Worm (Caenorhabditis elegans): Measurements from ENCODE around the gene sri-32.
"Not testable (repeated sequence)": the region's sequence is repeated elsewhere in the genome, so short reads cannot be mapped to it uniquely, and the experiment has no call there.

The sri-32 gene

ce11 chrII:3142855-3143254 lies 11.4 kb downstream of the sri-32 start, which contains the start of gene sri-42:
sri-42 (minus strand) TSS chrII:3142955.
- not testable (repeated sequence) for TF ChIP-seq egl-18 (GFP tag; IDR thresholded peaks at IDR 0.05); tbx-9 (tag; optimal IDR thresholded peaks at IDR 0.05; ENCODE audit: borderline replicate concordance); ceh-27 (GFP tag; optimal IDR thresholded peaks at IDR 0.05)

ce11 chrII:3137804-3138203 lies 16.5 kb downstream of the sri-32 start, which contains the start of gene sri-54:
sri-54 (minus strand) TSS chrII:3137904.
- TF ChIP-seq repo-1 (tag; optimal IDR thresholded peaks at IDR 0.05) (no peak), nfya-2 (GFP tag; IDR thresholded peaks at IDR 0.05) (no peak), ZK185.1 (tag; optimal IDR thresholded peaks at IDR 0.05; ENCODE audit: poor library complexity, severe bottlenecking) (no peak), F39B2.1 (GFP tag; IDR thresholded peaks at IDR 0.05) (no peak), T26A5.8 (tag; optimal IDR thresholded peaks at IDR 0.05) (no peak), F10E7.11 (tag; optimal IDR thresholded peaks at IDR 0.05) (no peak), C17E4.6 (GFP tag; IDR thresholded peaks at IDR 0.05) (no peak), tbp1 (GFP tag; optimal IDR thresholded peaks at IDR 0.05) (no peak), snpc-4 (GFP tag; optimal IDR thresholded peaks at IDR 0.05) (no peak), snpc-4 (tag; optimal IDR thresholded peaks at IDR 0.05) (no peak), attf-5 (GFP tag; optimal IDR thresholded peaks at IDR 0.05) (no peak), lir-1 (GFP tag; conservative IDR thresholded peaks at IDR 0.05) (no peak)

ce11 chrII:3135293-3135692 lies 19.0 kb downstream of the sri-32 start:
- TF ChIP-seq rpc-1 (optimal IDR thresholded peaks at IDR 0.05) (no peak), rpc-1 (tag; optimal IDR thresholded peaks at IDR 0.05) (no peak), C17E4.6 (GFP tag; IDR thresholded peaks at IDR 0.05) (no peak), ceh-100 (GFP tag; IDR thresholded peaks at IDR 0.05) (no peak), chd-7 (tag; optimal IDR thresholded peaks at IDR 0.05) (no peak), lsy-27 (tag; optimal IDR thresholded peaks at IDR 0.05; ENCODE audit: borderline replicate concordance, insufficient read depth) (no peak), Y79H2A.3 (GFP tag; conservative IDR thresholded peaks at IDR 0.05) (no peak), zfh-2 (GFP tag; conservative IDR thresholded peaks at IDR 0.05) (no peak), madf-10 (tag; optimal IDR thresholded peaks at IDR 0.05) (no peak), Y53G8AR.9 (GFP tag; conservative IDR thresholded peaks at IDR 0.05) (no peak), ceh-40 (GFP tag; IDR thresholded peaks at IDR 0.05) (no peak), hlh-26 (GFP tag; conservative IDR thresholded peaks at IDR 0.05) (no peak), lin-26 (GFP tag; IDR thresholded peaks at IDR 0.05) (no peak), madf-3 (GFP tag; IDR thresholded peaks at IDR 0.05) (no peak), tlf-1 (GFP tag; optimal IDR thresholded peaks at IDR 0.05) (no peak), B0035.1 (tag; optimal IDR thresholded peaks at IDR 0.05) (no peak), mcd-1 (GFP tag; IDR thresholded peaks at IDR 0.05) (no peak), ekl-4 (GFP tag; IDR thresholded peaks at IDR 0.05) (no peak)

ce11 chrII:3129007-3129406 lies 25.3 kb downstream of the sri-32 start, which contains the start of gene chil-24:
chil-24 (plus strand) TSS chrII:3129162.
- TF ChIP-seq nhr-27 (tag; optimal IDR thresholded peaks at IDR 0.05) (no peak), egrh-3 (GFP tag; IDR thresholded peaks at IDR 0.05) (no peak), cebp-1 (GFP tag; IDR thresholded peaks at IDR 0.05) (no peak), cebp-1 (tag; optimal IDR thresholded peaks at IDR 0.05) (peak; percentile 78), hmg-1.2 (GFP tag; IDR thresholded peaks at IDR 0.05) (peak; percentile 96), fkh-3 (tag; optimal IDR thresholded peaks at IDR 0.05) (no peak), pbrm-1 (GFP tag; IDR thresholded peaks at IDR 0.05) (no peak), attf-5 (GFP tag; optimal IDR thresholded peaks at IDR 0.05) (peak; percentile 35)

Measured in whole organism, young adult.